Fruit fly (Drosophila melanogaster) whole organism, embryonic: ENCODE data around the gene EMC5.
A peak's percentile ranks its signal among the peaks of the same experiment; 100 is the strongest.

Source experiments
- Atf6 ChIP-seq: fragments of 200-800 bp; sonication (Bioruptor generic); IDR thresholded peaks from 2 replicates; pipeline ENCODE4 v1.3.6; 2022; ENCODE audit warnings: missing biosample characterization, missing genetic modification characterization
- CG10543 ChIP-seq: fragments of 200-800 bp; sonication (Bioruptor generic); optimal IDR thresholded peaks from 3 replicates; lab custom pipeline; 2017; ENCODE audit warnings: missing biosample characterization, mild to moderate bottlenecking, missing genetic modification characterization, moderate library complexity
- CG10565 ChIP-seq: fragments of 200-800 bp; sonication (Bioruptor generic); optimal IDR thresholded peaks from 3 replicates; lab custom pipeline; 2016; ENCODE audit warnings: missing biosample characterization, mild to moderate bottlenecking, missing genetic modification characterization
- CG11504 ChIP-seq: fragments of 200-800 bp; sonication (Bioruptor generic); optimal IDR thresholded peaks from 3 replicates; lab custom pipeline; 2019; ENCODE audit warnings: missing biosample characterization, mild to moderate bottlenecking, missing genetic modification characterization, moderate library complexity
- CG11696 ChIP-seq: fragments of 200-800 bp; sonication (Bioruptor generic); IDR thresholded peaks from 2 replicates; pipeline ENCODE4 v1.3.6; 2022; ENCODE audit warnings: missing biosample characterization, missing genetic modification characterization
- CG12744 ChIP-seq: fragments of 200-800 bp; sonication (Bioruptor generic); optimal IDR thresholded peaks from 2 replicates; lab custom pipeline; 2016; ENCODE audit warnings: missing biosample characterization, missing genetic modification characterization
- CG15269 ChIP-seq: fragments of 200-800 bp; sonication (Bioruptor generic); optimal IDR thresholded peaks from 2 replicates; lab custom pipeline; 2018; ENCODE audit warnings: missing biosample characterization, mild to moderate bottlenecking, missing genetic modification characterization, moderate library complexity
- CG1603 ChIP-seq: fragments of 200-800 bp; sonication (Bioruptor generic); optimal IDR thresholded peaks from 2 replicates; lab custom pipeline; 2019; ENCODE audit warnings: missing biosample characterization, mild to moderate bottlenecking, missing genetic modification characterization, moderate library complexity
- CG2712 ChIP-seq: fragments of 200-800 bp; optimal IDR thresholded peaks from 3 replicates; lab custom pipeline; 2019; ENCODE audit warnings: missing biosample characterization, mild to moderate bottlenecking, missing genetic modification characterization, moderate library complexity
- CG3163 ChIP-seq: fragments of 200-800 bp; sonication (Bioruptor generic); optimal IDR thresholded peaks from 3 replicates; lab custom pipeline; 2016; ENCODE audit warnings: missing biosample characterization, missing genetic modification characterization
- CG3847 ChIP-seq: fragments of 200-800 bp; sonication (Bioruptor generic); IDR thresholded peaks from 2 replicates; pipeline ENCODE4 v1.3.6; 2022; ENCODE audit warnings: missing biosample characterization, missing genetic modification characterization
- CG6683 ChIP-seq: fragments of 200-800 bp; sonication (Bioruptor generic); optimal IDR thresholded peaks from 2 replicates; lab custom pipeline; 2017; ENCODE audit warnings: missing biosample characterization, mild to moderate bottlenecking, missing genetic modification characterization, missing genetic modification reagents
- CG6813 ChIP-seq: fragments of 200-800 bp; sonication (Bioruptor generic); optimal IDR thresholded peaks from 2 replicates; lab custom pipeline; 2017; ENCODE audit warnings: missing biosample characterization, missing genetic modification characterization, mild to moderate bottlenecking, moderate library complexity, missing genetic modification reagents
- CG7786 ChIP-seq: fragments of 200-800 bp; sonication (Bioruptor generic); optimal IDR thresholded peaks from 2 replicates; lab custom pipeline; 2016; ENCODE audit warnings: missing biosample characterization, missing genetic modification characterization
- CG7839 ChIP-seq: fragments of 200-800 bp; sonication (Bioruptor generic); optimal IDR thresholded peaks from 3 replicates; lab custom pipeline; 2018; ENCODE audit warnings: missing biosample characterization, mild to moderate bottlenecking, missing genetic modification characterization, moderate library complexity
- CG9437 ChIP-seq: fragments of 200-800 bp; sonication (Bioruptor generic); optimal IDR thresholded peaks from 2 replicates; lab custom pipeline; 2018; ENCODE audit warnings: missing biosample characterization, mild to moderate bottlenecking, missing genetic modification characterization
- Dbx ChIP-seq: fragments of 200-800 bp; sonication (Bioruptor generic); IDR thresholded peaks from 3 replicates; pipeline ENCODE4 v1.3.6; 2022; ENCODE audit warnings: missing biosample characterization, missing genetic modification characterization
- Hand ChIP-seq: fragments of 200-800 bp; sonication (Bioruptor generic); optimal IDR thresholded peaks from 2 replicates; lab custom pipeline; 2017; ENCODE audit warnings: mild to moderate bottlenecking, missing biosample characterization, missing genetic modification reagents, missing genetic modification characterization
- Kr ChIP-seq: fragments of 200-800 bp; sonication (Bioruptor generic); optimal IDR thresholded peaks from 2 replicates; lab custom pipeline; 2017; ENCODE audit warnings: missing biosample characterization, mild to moderate bottlenecking, missing genetic modification characterization
- Meics ChIP-seq: fragments of 200-800 bp; sonication (Bioruptor generic); optimal IDR thresholded peaks from 2 replicates; lab custom pipeline; 2017; ENCODE audit warnings: missing biosample characterization, mild to moderate bottlenecking, missing genetic modification characterization
- NFAT ChIP-seq: fragments of 200-800 bp; sonication (Bioruptor generic); IDR thresholded peaks from 2 replicates; pipeline ENCODE4 v1.3.6; 2022; ENCODE audit warnings: missing biosample characterization, missing genetic modification characterization
- Ptx1 ChIP-seq: fragments of 200-800 bp; sonication (Bioruptor generic); IDR thresholded peaks from 2 replicates; pipeline ENCODE4 v1.3.6; 2022; ENCODE audit warnings: missing biosample characterization, missing genetic modification characterization
- Ravus ChIP-seq: fragments of 200-800 bp; sonication (Bioruptor generic); IDR thresholded peaks from 2 replicates; pipeline ENCODE4 v1.3.6; 2022; ENCODE audit warnings: missing biosample characterization, missing genetic modification characterization
- Rfx ChIP-seq: fragments of 200-800 bp; sonication (Bioruptor generic); IDR thresholded peaks from 2 replicates; pipeline ENCODE4 v1.3.6; 2022; ENCODE audit warnings: missing biosample characterization, missing genetic modification characterization
- Stat92E ChIP-seq, 3 experiments: fragments of >200 bp in 2 of 3; fragments of 200-800 bp in 1 of 3; sonication (Bioruptor generic) in 1 of 3; optimal IDR thresholded peaks; 2 replicates each; lab custom pipeline; 2017 to 2019; ENCODE audit warnings: missing biosample characterization in 3 of 3, missing genetic modification characterization in 3 of 3, mild to moderate bottlenecking in 1 of 3, moderate library complexity in 1 of 3
- TFAM ChIP-seq: fragments of 200-800 bp; sonication (Bioruptor generic); optimal IDR thresholded peaks from 2 replicates; lab custom pipeline; 2017; ENCODE audit warnings: missing biosample characterization, missing genetic modification characterization, inconsistent platforms
- Trl ChIP-seq, 3 experiments: fragments of >200 bp in 2 of 3; fragments of 200-800 bp in 1 of 3; sonication (Bioruptor generic) in 1 of 3; optimal IDR thresholded peaks; 2 replicates in 1 of 3; 3 replicates in 2 of 3; lab custom pipeline; 2016 to 2017; ENCODE audit warnings: missing biosample characterization in 1 of 3, missing genetic modification characterization in 1 of 3
- Vsx1 ChIP-seq: fragments of 200-800 bp; sonication (Bioruptor generic); optimal IDR thresholded peaks from 2 replicates; lab custom pipeline; 2017; ENCODE audit warnings: missing biosample characterization, mild to moderate bottlenecking, missing genetic modification characterization, missing genetic modification reagents
- ab ChIP-seq: fragments of 200-800 bp; sonication (Bioruptor generic); optimal IDR thresholded peaks from 2 replicates; lab custom pipeline; 2016; ENCODE audit warnings: missing biosample characterization, missing genetic modification characterization
- ac ChIP-seq: fragments of 200-800 bp; sonication (Bioruptor generic); optimal IDR thresholded peaks from 3 replicates; lab custom pipeline; 2017; ENCODE audit warnings: missing biosample characterization, mild to moderate bottlenecking, missing genetic modification characterization
- bbx ChIP-seq: fragments of 200-800 bp; sonication (Bioruptor generic); IDR thresholded peaks from 2 replicates; pipeline ENCODE4 v1.3.6; 2022; ENCODE audit warnings: missing biosample characterization, missing genetic modification characterization; ENCODE audit not compliant: partially characterized antibody
- bcd ChIP-seq: fragments of 200-800 bp; sonication (Bioruptor generic); optimal IDR thresholded peaks from 2 replicates; lab custom pipeline; 2017; ENCODE audit warnings: missing biosample characterization, mild to moderate bottlenecking, missing genetic modification characterization
- bsh ChIP-seq, 2 experiments: fragments of 200-800 bp; sonication (Bioruptor generic); optimal IDR thresholded peaks; 2 replicates each; lab custom pipeline; 2017 to 2018; ENCODE audit warnings: mild to moderate bottlenecking in 2 of 2, missing biosample characterization in 2 of 2, missing genetic modification characterization in 2 of 2, moderate library complexity in 1 of 2
- croc ChIP-seq: fragments of 200-800 bp; sonication (Bioruptor generic); conservative IDR thresholded peaks from 3 replicates; pipeline ENCODE4 v1.3.6; 2022; ENCODE audit warnings: missing biosample characterization, missing genetic modification characterization
- cwo ChIP-seq: fragments of 200-800 bp; sonication (Bioruptor generic); optimal IDR thresholded peaks from 3 replicates; lab custom pipeline; 2017; ENCODE audit warnings: missing biosample characterization, missing genetic modification characterization, mild to moderate bottlenecking, moderate library complexity, missing genetic modification reagents
- dan ChIP-seq: fragments of 200-800 bp; sonication (Bioruptor generic); IDR thresholded peaks from 2 replicates; pipeline ENCODE4 v1.3.6; 2022; ENCODE audit warnings: missing biosample characterization, missing genetic modification characterization
- en ChIP-seq: fragments of 200-800 bp; sonication (Bioruptor generic); optimal IDR thresholded peaks from 2 replicates; lab custom pipeline; 2016; ENCODE audit warnings: missing biosample characterization, missing genetic modification characterization
- eve ChIP-seq, 2 experiments: fragments of >200 bp; optimal IDR thresholded peaks; 2 replicates each; lab custom pipeline; 2017; ENCODE audit warnings: missing biosample characterization in 2 of 2, missing genetic modification characterization in 2 of 2
- hbn ChIP-seq: fragments of 200-800 bp; sonication (Bioruptor generic); IDR thresholded peaks from 2 replicates; pipeline ENCODE4 v1.3.6; 2022; ENCODE audit warnings: missing biosample characterization, missing genetic modification characterization; ENCODE audit not compliant: partially characterized antibody
- jumu ChIP-seq: fragments of 200-800 bp; sonication (Bioruptor generic); optimal IDR thresholded peaks from 3 replicates; lab custom pipeline; 2016; ENCODE audit warnings: missing biosample characterization, missing genetic modification characterization
- lbe ChIP-seq: fragments of 200-800 bp; sonication (Bioruptor generic); optimal IDR thresholded peaks from 2 replicates; lab custom pipeline; 2016; ENCODE audit warnings: missing biosample characterization, mild to moderate bottlenecking, missing genetic modification characterization
- lola ChIP-seq, 3 experiments: fragments of >200 bp in 2 of 3; fragments of 200-800 bp in 1 of 3; sonication (Bioruptor generic) in 1 of 3; optimal IDR thresholded peaks; 2 replicates each; lab custom pipeline; 2017 to 2019; ENCODE audit warnings: missing biosample characterization in 3 of 3, missing genetic modification characterization in 3 of 3, mild to moderate bottlenecking in 1 of 3, moderate library complexity in 1 of 3
- odd ChIP-seq: fragments of 200-800 bp; sonication (Bioruptor generic); optimal IDR thresholded peaks from 2 replicates; lab custom pipeline; 2017; ENCODE audit warnings: missing biosample characterization, mild to moderate bottlenecking, missing genetic modification characterization
- org-1 ChIP-seq: fragments of 200-800 bp; sonication (Bioruptor generic); optimal IDR thresholded peaks from 2 replicates; lab custom pipeline; 2017; ENCODE audit warnings: missing biosample characterization, missing genetic modification characterization
- otp ChIP-seq: fragments of 200-800 bp; sonication (Bioruptor generic); IDR thresholded peaks from 3 replicates; pipeline ENCODE4, ENCODE4 v1.3.6; 2022; ENCODE audit warnings: missing biosample characterization, missing genetic modification characterization
- p53 ChIP-seq: fragments of 200-800 bp; sonication (Bioruptor generic); optimal IDR thresholded peaks from 2 replicates; lab custom pipeline; 2016; ENCODE audit warnings: missing biosample characterization, missing genetic modification characterization
- slou ChIP-seq: fragments of 200-800 bp; sonication (Bioruptor generic); optimal IDR thresholded peaks from 3 replicates; lab custom pipeline; 2016; ENCODE audit warnings: missing biosample characterization, missing genetic modification characterization
- sqz ChIP-seq: fragments of 200-800 bp; sonication (Bioruptor generic); optimal IDR thresholded peaks from 3 replicates; lab custom pipeline; 2018; ENCODE audit warnings: missing biosample characterization, mild to moderate bottlenecking, missing genetic modification characterization
- vnd ChIP-seq: fragments of 200-800 bp; sonication (Bioruptor generic); IDR thresholded peaks from 3 replicates; pipeline ENCODE4 v1.3.6; 2022; ENCODE audit warnings: missing biosample characterization, missing genetic modification characterization; ENCODE audit not compliant: partially characterized antibody

The EMC5 gene

DNA sequence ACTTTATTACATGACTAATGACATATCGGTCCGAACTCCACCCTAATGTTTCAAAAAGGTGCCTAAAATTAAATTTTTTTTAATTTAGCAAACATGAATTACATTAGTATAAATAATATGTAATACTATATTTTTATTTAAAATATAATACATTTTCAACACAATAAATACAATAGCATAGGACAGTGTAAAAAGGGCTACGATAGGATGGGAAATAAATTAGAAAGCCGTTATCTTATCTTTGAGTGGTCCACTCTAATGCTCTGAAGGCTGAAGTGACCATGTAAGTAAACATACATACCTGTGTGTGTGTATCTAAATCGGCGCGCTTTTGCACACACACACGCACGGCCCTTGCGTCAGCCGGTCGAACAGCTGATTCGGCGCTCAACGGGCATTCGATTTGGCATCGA lies 15.5 kb downstream of the EMC5 start, which contains the start of gene CG31793 (continued):
- TF ChIP-seq jumu = no peak
- TF ChIP-seq CG3847 (GFP tag; lab: Robert Waterston, UW) = 0 out of 2 replicates have a peak, but pooled peaks have one; percentile 12
- TF ChIP-seq bcd = peak; percentile 31
- TF ChIP-seq Ptx1 (GFP tag; lab: Robert Waterston, UW) = peak; percentile 41; the same call in 1 of the 2 replicates
- TF ChIP-seq croc = no peak
- no peak for TF ChIP-seq p53 (GFP tag; lab: Kevin White, UChicago)
- TF ChIP-seq CG9437 (GFP tag; lab: Kevin White, UChicago) = peak; percentile 40
- no peak for TF ChIP-seq hbn (GFP tag; lab: Robert Waterston, UW)
- peak; percentile 65 for TF ChIP-seq CG7839 (tag; lab: Kevin White, UChicago)
- TF ChIP-seq CG6813 (GFP tag; lab: Kevin White, UChicago) = peak; percentile 37
- TF ChIP-seq sqz (GFP tag; lab: Kevin White, UChicago) = no peak
- TF ChIP-seq CG2712 (tag; lab: Kevin White, UChicago) = peak; percentile 62
- TF ChIP-seq Atf6 (GFP tag; lab: Robert Waterston, UW) = peak; percentile 64
- TF ChIP-seq vnd (GFP tag; lab: Robert Waterston, UW) = 0 out of 3 replicates have a peak, but pooled peaks have one; percentile 42
- TF ChIP-seq en (GFP tag; lab: Kevin White, UChicago) = no peak
- peak; percentile 64; the same call in 2 of the 3 replicates for TF ChIP-seq Dbx
- 0 out of 2 replicates have a peak, but pooled peaks have one; percentile 27 for TF ChIP-seq CG11696 (GFP tag; lab: Robert Waterston, UW)
- peak; percentile 46; the same call in 1 of the 2 replicates for TF ChIP-seq Rfx (GFP tag; lab: Robert Waterston, UW)
- peak; percentile 67 for TF ChIP-seq CG10543
- no peak for TF ChIP-seq Kr (GFP tag; lab: Kevin White, UChicago)
- peak; percentile 46 for TF ChIP-seq odd (GFP tag; lab: Kevin White, UChicago)
- no peak for TF ChIP-seq eve (GFP tag; optimal IDR thresholded peaks at IDR 0.05; lab: Kevin White, UChicago)
- TF ChIP-seq bbx (GFP tag; lab: Robert Waterston, UW) = peak; percentile 33; the same call in 1 of the 2 replicates
- peak; percentile 73 for TF ChIP-seq cwo (GFP tag; lab: Kevin White, UChicago)
- no peak for TF ChIP-seq ac
- no peak for TF ChIP-seq otp (GFP tag; lab: Robert Waterston, UW)
- peak; percentile 78 for TF ChIP-seq Meics (GFP tag; lab: Kevin White, UChicago)
- TF ChIP-seq CG1603 = no peak
- peak; percentile 76 for TF ChIP-seq CG15269
- no peak for TF ChIP-seq slou (GFP tag; lab: Kevin White, UChicago)
- no peak for TF ChIP-seq org-1
- TF ChIP-seq NFAT = peak; percentile 41; the same call in 1 of the 2 replicates
- no peak for TF ChIP-seq CG7786 (GFP tag; lab: Kevin White, UChicago)
- peak; percentile 4 for TF ChIP-seq Vsx1
- TF ChIP-seq CG10565 (GFP tag; lab: Kevin White, UChicago) = no peak
- no peak for TF ChIP-seq lola (GFP tag; optimal IDR thresholded peaks at IDR 0.05; lab: Kevin White, UChicago)
- no peak for TF ChIP-seq dan
- TF ChIP-seq Hand (GFP tag; lab: Kevin White, UChicago) = peak; percentile 55
- peak; percentile 48 to 49 for TF ChIP-seq bsh (GFP tag; optimal IDR thresholded peaks at IDR 0.05; lab: Kevin White, UChicago)
- no peak for TF ChIP-seq CG3163
- TF ChIP-seq ab (GFP tag; lab: Kevin White, UChicago) = no peak
- no peak for TF ChIP-seq CG12744 (GFP tag; lab: Kevin White, UChicago)
- no peak for TF ChIP-seq Stat92E (GFP tag; optimal IDR thresholded peaks at IDR 0.05; lab: Kevin White, UChicago)
- TF ChIP-seq lbe (GFP tag; lab: Kevin White, UChicago) = peak; percentile 54
- no peak for TF ChIP-seq Ravus
- TF ChIP-seq TFAM (GFP tag; lab: Kevin White, UChicago) = no peak
- TF ChIP-seq CG6683 = peak; percentile 52
- peak; percentile 68 for TF ChIP-seq CG11504 (tag; lab: Kevin White, UChicago)
- TF ChIP-seq Trl (optimal IDR thresholded peaks at IDR 0.05; lab: Kevin White, UChicago) = no peak
- no peak for TF ChIP-seq Trl (GFP tag; optimal IDR thresholded peaks at IDR 0.05; lab: Kevin White, UChicago)
